Fruit fly (Drosophila melanogaster) whole organism: ENCODE measurements around the gene Arpc3B.

Experiments
- CG8478 ChIP-seq: fragments of >200 bp; optimal IDR thresholded peaks from 2 replicates; lab custom pipeline; 2018; ENCODE audit warnings: inconsistent platforms
- Dll ChIP-seq: fragments of >200 bp; optimal IDR thresholded peaks from 2 replicates; lab custom pipeline; 2017
- pan ChIP-seq: fragments of >200 bp; optimal IDR thresholded peaks from 2 replicates; lab custom pipeline; 2017
- psq ChIP-seq: fragments of >200 bp; optimal IDR thresholded peaks from 2 replicates; lab custom pipeline; 2017
- usp ChIP-seq: fragments of >200 bp; optimal IDR thresholded peaks from 2 replicates; lab custom pipeline; 2017; ENCODE audit warnings: missing biosample characterization, missing genetic modification characterization, mixed read lengths

DNA sequence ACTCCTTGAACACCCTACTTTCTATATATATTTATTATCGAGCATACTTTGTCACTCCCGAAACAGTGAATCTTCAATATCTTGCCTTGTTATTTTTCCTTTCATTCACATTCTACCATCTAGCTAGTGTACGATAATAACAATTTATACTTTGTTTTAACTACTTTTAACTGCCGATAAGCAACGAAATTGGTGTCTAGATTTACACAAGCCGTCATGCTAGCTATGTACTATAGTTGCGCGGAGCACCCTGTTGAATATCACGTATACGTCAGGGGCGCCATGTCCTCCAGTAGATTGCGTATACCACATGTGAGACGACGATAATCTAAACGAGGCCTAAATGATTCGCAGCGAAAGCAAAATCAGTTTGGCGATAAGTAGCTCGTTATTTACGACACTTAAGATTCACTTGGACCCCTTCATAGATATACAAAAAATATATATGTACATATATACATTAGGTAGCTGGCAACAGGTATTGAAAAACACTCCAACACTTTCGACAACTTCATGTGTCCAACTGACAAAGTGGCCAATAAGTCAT, 11.7 kb downstream of the Arpc3B start:
- TF ChIP-seq pan (lab: Kevin White, UChicago) (no peak), Dll (lab: Kevin White, UChicago) (no peak), usp (GFP tag; lab: Kevin White, UChicago) (no peak), psq (lab: Kevin White, UChicago) (no peak), CG8478 (lab: Kevin White, UChicago) (no peak)
